Worm (Caenorhabditis elegans): Measurements from ENCODE around the gene C07A9.12.

DNA sequence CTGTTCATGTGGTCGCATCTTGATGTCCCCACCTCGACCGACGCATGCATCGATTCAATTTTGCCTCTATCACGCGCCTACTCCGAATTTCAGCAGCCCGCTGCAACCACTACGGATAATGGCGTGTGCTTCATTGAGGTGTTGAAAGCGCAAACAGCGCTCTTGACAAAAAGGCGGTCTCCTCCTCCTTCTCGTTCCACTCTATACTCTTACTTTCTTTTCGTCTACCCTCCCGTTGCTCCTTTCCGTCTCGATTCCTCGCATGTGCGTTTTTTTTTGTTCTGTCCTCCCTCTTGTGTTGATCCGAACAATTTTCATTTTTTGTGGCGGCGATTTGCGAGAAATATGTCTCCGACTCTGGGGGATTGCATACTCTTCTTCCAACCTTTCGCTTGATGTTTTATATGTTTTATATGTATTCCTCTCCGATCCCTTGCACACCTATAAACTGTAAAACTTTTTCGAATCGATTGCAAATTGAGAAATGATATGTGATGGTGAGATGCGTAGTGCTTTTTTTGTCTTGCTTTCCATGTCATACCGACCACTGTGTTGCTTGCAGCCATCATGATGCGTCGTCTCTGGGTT, 24.6 kb downstream of the C07A9.12 start:
- no peak for TF ChIP-seq him-1 (tag; optimal IDR thresholded peaks at IDR 0.05)
- TF ChIP-seq W03F9.2 (tag; optimal IDR thresholded peaks at IDR 0.05): no peak
- no peak for TF ChIP-seq dao-5 (tag; optimal IDR thresholded peaks at IDR 0.05)
